Fruit fly (Drosophila melanogaster) whole organism, embryonic: Measurements from ENCODE around the gene SelG.

Source experiments
- ATbp ChIP-seq: fragments of 200-800 bp; sonication (Bioruptor generic); optimal IDR thresholded peaks from 2 replicates; lab custom pipeline; 2017; ENCODE audit warnings: missing biosample characterization, mild to moderate bottlenecking, missing genetic modification characterization, missing genetic modification reagents
- Asciz ChIP-seq: fragments of 200-800 bp; sonication (Bioruptor generic); optimal IDR thresholded peaks from 2 replicates; lab custom pipeline; 2017; ENCODE audit warnings: missing biosample characterization, mild to moderate bottlenecking, missing genetic modification characterization, missing genetic modification reagents
- Atf6 ChIP-seq: fragments of 200-800 bp; sonication (Bioruptor generic); IDR thresholded peaks from 2 replicates; pipeline ENCODE4 v1.3.6; 2022; ENCODE audit warnings: missing biosample characterization, missing genetic modification characterization
- C15 ChIP-seq: fragments of 200-800 bp; sonication (Bioruptor generic); IDR thresholded peaks from 3 replicates; pipeline ENCODE4 v1.3.6; 2022; ENCODE audit warnings: missing biosample characterization, missing genetic modification characterization
- CG10147 ChIP-seq: fragments of 200-800 bp; sonication (Bioruptor generic); optimal IDR thresholded peaks from 2 replicates; lab custom pipeline; 2019; ENCODE audit warnings: missing biosample characterization, mild to moderate bottlenecking, missing genetic modification characterization, moderate library complexity
- CG10431 ChIP-seq: fragments of 200-800 bp; sonication (Bioruptor generic); optimal IDR thresholded peaks from 3 replicates; lab custom pipeline; 2018; ENCODE audit warnings: missing biosample characterization, mild to moderate bottlenecking, missing genetic modification characterization
- CG11456 ChIP-seq: fragments of 200-800 bp; sonication (Bioruptor generic); IDR thresholded peaks from 3 replicates; pipeline ENCODE4 v1.3.6; 2022; ENCODE audit warnings: missing biosample characterization, missing genetic modification characterization
- CG11695 ChIP-seq: fragments of 200-800 bp; sonication (Bioruptor generic); IDR thresholded peaks from 3 replicates; pipeline ENCODE4 v1.3.6; 2022; ENCODE audit warnings: missing biosample characterization, missing genetic modification characterization
- CG12219 ChIP-seq: fragments of 200-800 bp; sonication (Bioruptor generic); optimal IDR thresholded peaks from 3 replicates; lab custom pipeline; 2018; ENCODE audit warnings: missing biosample characterization, mild to moderate bottlenecking, missing genetic modification characterization
- CG12659 ChIP-seq: fragments of 200-800 bp; sonication (Bioruptor generic); optimal IDR thresholded peaks from 3 replicates; lab custom pipeline; 2017; ENCODE audit warnings: mild to moderate bottlenecking, missing biosample characterization, missing genetic modification reagents, missing genetic modification characterization
- CG1529 ChIP-seq: fragments of 200-800 bp; sonication (Bioruptor generic); optimal IDR thresholded peaks from 3 replicates; lab custom pipeline; 2018; ENCODE audit warnings: missing biosample characterization, missing genetic modification characterization
- CG17568 ChIP-seq: fragments of 200-800 bp; sonication (Bioruptor generic); optimal IDR thresholded peaks from 2 replicates; lab custom pipeline; 2018; ENCODE audit warnings: missing biosample characterization, mild to moderate bottlenecking, missing genetic modification characterization, moderate library complexity
- CG1792 ChIP-seq: fragments of 200-800 bp; sonication (Bioruptor generic); optimal IDR thresholded peaks from 2 replicates; lab custom pipeline; 2016; ENCODE audit warnings: missing biosample characterization, missing genetic modification characterization
- CG2120 ChIP-seq: fragments of 200-800 bp; sonication (Bioruptor generic); optimal IDR thresholded peaks from 3 replicates; lab custom pipeline; 2016; ENCODE audit warnings: missing biosample characterization, missing genetic modification characterization
- CG2875 ChIP-seq: fragments of 200-800 bp; sonication (Bioruptor generic); optimal IDR thresholded peaks from 2 replicates; lab custom pipeline; 2017; ENCODE audit warnings: missing biosample characterization, mild to moderate bottlenecking, missing genetic modification characterization, missing genetic modification reagents
- CG31224 ChIP-seq: fragments of 200-800 bp; sonication (Bioruptor generic); IDR thresholded peaks from 2 replicates; pipeline ENCODE4 v1.3.6; 2022; ENCODE audit warnings: missing biosample characterization, missing genetic modification characterization
- CG32532 ChIP-seq: fragments of 200-800 bp; sonication (Bioruptor generic); IDR thresholded peaks from 2 replicates; pipeline ENCODE4 v1.3.6; 2022; ENCODE audit warnings: missing biosample characterization, missing genetic modification characterization
- CG3281 ChIP-seq: fragments of 200-800 bp; sonication (Bioruptor generic); optimal IDR thresholded peaks from 3 replicates; lab custom pipeline; 2017; ENCODE audit warnings: missing biosample characterization, mild to moderate bottlenecking, missing genetic modification characterization
- CG4404 ChIP-seq: fragments of 200-800 bp; sonication (Bioruptor generic); IDR thresholded peaks from 2 replicates; pipeline ENCODE4 v1.3.6; 2022; ENCODE audit warnings: missing biosample characterization, missing genetic modification characterization
- CG6254 ChIP-seq: fragments of 200-800 bp; sonication (Bioruptor generic); optimal IDR thresholded peaks from 3 replicates; lab custom pipeline; 2017; ENCODE audit warnings: mild to moderate bottlenecking, missing biosample characterization, missing genetic modification reagents, missing genetic modification characterization
- CG7786 ChIP-seq: fragments of 200-800 bp; sonication (Bioruptor generic); optimal IDR thresholded peaks from 2 replicates; lab custom pipeline; 2016; ENCODE audit warnings: missing biosample characterization, missing genetic modification characterization
- CG7963 ChIP-seq: fragments of 200-800 bp; sonication (Bioruptor generic); IDR thresholded peaks from 3 replicates; pipeline ENCODE4 v1.3.6; 2022; ENCODE audit warnings: missing biosample characterization, missing genetic modification characterization; ENCODE audit not compliant: partially characterized antibody
- CG8478 ChIP-seq: fragments of >200 bp; optimal IDR thresholded peaks from 2 replicates; lab custom pipeline; 2018
- CG9932 ChIP-seq: fragments of 200-800 bp; sonication (Bioruptor generic); IDR thresholded peaks from 2 replicates; pipeline ENCODE4 v1.3.6; 2022; ENCODE audit warnings: missing biosample characterization, missing genetic modification characterization
- Dref ChIP-seq: fragments of 200-800 bp; sonication (Bioruptor generic); IDR thresholded peaks from 2 replicates; pipeline ENCODE4 v1.3.6; 2022; ENCODE audit warnings: missing biosample characterization, missing genetic modification characterization
- Jarid2 ChIP-seq: fragments of 200-800 bp; sonication (Bioruptor generic); optimal IDR thresholded peaks from 3 replicates; lab custom pipeline; 2017; ENCODE audit warnings: mild to moderate bottlenecking, missing biosample characterization, missing genetic modification reagents, missing genetic modification characterization
- Mrtf ChIP-seq: fragments of 200-800 bp; sonication (Bioruptor generic); IDR thresholded peaks from 3 replicates; pipeline ENCODE4 v1.3.6; 2022; ENCODE audit warnings: missing biosample characterization, missing genetic modification characterization
- Pdp1 ChIP-seq, 2 experiments: fragments of 200-800 bp; sonication (Bioruptor generic); optimal IDR thresholded peaks; 3 replicates each; lab custom pipeline; 2016; ENCODE audit warnings: missing biosample characterization in 2 of 2, missing genetic modification characterization in 2 of 2, mild to moderate bottlenecking in 1 of 2, moderate library complexity in 1 of 2
- Ssrp ChIP-seq: fragments of 200-800 bp; sonication (Bioruptor generic); optimal IDR thresholded peaks from 2 replicates; lab custom pipeline; 2018; ENCODE audit warnings: missing biosample characterization, mild to moderate bottlenecking, missing genetic modification characterization, moderate library complexity
- Taf1 ChIP-seq: fragments of 200-800 bp; sonication (Bioruptor generic); IDR thresholded peaks from 2 replicates; pipeline ENCODE4 v1.3.6; 2022; ENCODE audit warnings: missing biosample characterization, missing genetic modification characterization
- Xbp1 ChIP-seq: fragments of 200-800 bp; sonication (Bioruptor generic); optimal IDR thresholded peaks from 3 replicates; lab custom pipeline; 2016; ENCODE audit warnings: missing biosample characterization, mild to moderate bottlenecking, missing genetic modification characterization
- Xrp1 ChIP-seq: fragments of 200-800 bp; sonication (Bioruptor generic); IDR thresholded peaks from 2 replicates; pipeline ENCODE4 v1.3.6; 2022; ENCODE audit warnings: missing biosample characterization, missing genetic modification characterization
- YL-1 ChIP-seq: fragments of 200-800 bp; sonication (Bioruptor generic); optimal IDR thresholded peaks from 3 replicates; lab custom pipeline; 2017; ENCODE audit warnings: missing biosample characterization, mild to moderate bottlenecking, missing genetic modification characterization
- cato ChIP-seq: fragments of 200-800 bp; sonication (Bioruptor generic); optimal IDR thresholded peaks from 2 replicates; lab custom pipeline; 2016; ENCODE audit warnings: missing biosample characterization, missing genetic modification characterization, borderline replicate concordance
- dm ChIP-seq: fragments of 200-800 bp; sonication (Bioruptor generic); optimal IDR thresholded peaks from 3 replicates; lab custom pipeline; 2016; ENCODE audit warnings: missing biosample characterization, missing genetic modification characterization
- dpn ChIP-seq, 2 experiments: fragments of 200-800 bp; sonication (Bioruptor generic); optimal IDR thresholded peaks; 3 replicates each; lab custom pipeline; 2016; ENCODE audit warnings: missing biosample characterization in 2 of 2, missing genetic modification characterization in 2 of 2
- emc ChIP-seq: fragments of 200-800 bp; sonication (Bioruptor generic); optimal IDR thresholded peaks from 2 replicates; lab custom pipeline; 2016; ENCODE audit warnings: missing biosample characterization, missing genetic modification characterization
- eve ChIP-seq, 2 experiments: fragments of >200 bp; optimal IDR thresholded peaks; 2 replicates each; lab custom pipeline; 2017; ENCODE audit warnings: missing biosample characterization in 2 of 2, missing genetic modification characterization in 2 of 2
- exex ChIP-seq: fragments of 200-800 bp; sonication (Bioruptor generic); optimal IDR thresholded peaks from 4 replicates; lab custom pipeline; 2018; ENCODE audit warnings: missing biosample characterization, mild to moderate bottlenecking, missing genetic modification characterization, moderate library complexity
- gce ChIP-seq: fragments of 200-800 bp; sonication (Bioruptor generic); IDR thresholded peaks from 3 replicates; pipeline ENCODE4 v1.3.6; 2022; ENCODE audit warnings: missing biosample characterization, missing genetic modification characterization
- gcm ChIP-seq: fragments of 200-800 bp; sonication (Bioruptor generic); optimal IDR thresholded peaks from 2 replicates; lab custom pipeline; 2019; ENCODE audit warnings: missing biosample characterization, mild to moderate bottlenecking, missing genetic modification characterization, moderate library complexity
- ken ChIP-seq: fragments of 200-800 bp; sonication (Bioruptor generic); IDR thresholded peaks from 3 replicates; pipeline ENCODE4 v1.3.6; 2022; ENCODE audit warnings: missing biosample characterization, missing genetic modification characterization
- lilli ChIP-seq: fragments of 200-800 bp; sonication (Bioruptor generic); optimal IDR thresholded peaks from 3 replicates; lab custom pipeline; 2016; ENCODE audit warnings: missing biosample characterization, missing genetic modification characterization
- mirr ChIP-seq: fragments of 200-800 bp; sonication (Bioruptor generic); optimal IDR thresholded peaks from 3 replicates; lab custom pipeline; 2018; ENCODE audit warnings: missing biosample characterization, mild to moderate bottlenecking, missing genetic modification characterization
- nmo ChIP-seq: fragments of 200-800 bp; sonication (Bioruptor generic); optimal IDR thresholded peaks from 2 replicates; lab custom pipeline; 2018; ENCODE audit warnings: missing biosample characterization, mild to moderate bottlenecking, missing genetic modification characterization, moderate library complexity
- otp ChIP-seq: fragments of 200-800 bp; sonication (Bioruptor generic); IDR thresholded peaks from 3 replicates; pipeline ENCODE4, ENCODE4 v1.3.6; 2022; ENCODE audit warnings: missing biosample characterization, missing genetic modification characterization
- prd ChIP-seq, 3 experiments: fragments of >200 bp in 2 of 3; fragments of 200-800 bp in 1 of 3; sonication (Bioruptor generic) in 1 of 3; optimal IDR thresholded peaks in 2 of 3; IDR thresholded peaks in 1 of 3; 2 replicates in 2 of 3; 3 replicates in 1 of 3; pipeline versions ENCODE4 v1.3.6 to Lab custom; 2017 to 2022; ENCODE audit warnings: missing biosample characterization in 1 of 3, missing genetic modification characterization in 1 of 3
- sens ChIP-seq: fragments of 200-800 bp; sonication (Bioruptor generic); peaks from one replicate; lab custom pipeline; 2016; ENCODE audit warnings: missing biosample characterization, missing genetic modification characterization
- slbo ChIP-seq: fragments of 200-800 bp; sonication (Bioruptor generic); IDR thresholded peaks from 2 replicates; pipeline ENCODE4 v1.3.6; 2022; ENCODE audit warnings: missing biosample characterization, missing genetic modification characterization
- vnd ChIP-seq: fragments of 200-800 bp; sonication (Bioruptor generic); IDR thresholded peaks from 3 replicates; pipeline ENCODE4 v1.3.6; 2022; ENCODE audit warnings: missing biosample characterization, missing genetic modification characterization; ENCODE audit not compliant: partially characterized antibody
- wdn ChIP-seq: fragments of 200-800 bp; sonication (Bioruptor generic); IDR thresholded peaks from 2 replicates; pipeline ENCODE4 v1.3.6; 2022; ENCODE audit warnings: missing biosample characterization, missing genetic modification characterization

Gene SelG

DNA sequence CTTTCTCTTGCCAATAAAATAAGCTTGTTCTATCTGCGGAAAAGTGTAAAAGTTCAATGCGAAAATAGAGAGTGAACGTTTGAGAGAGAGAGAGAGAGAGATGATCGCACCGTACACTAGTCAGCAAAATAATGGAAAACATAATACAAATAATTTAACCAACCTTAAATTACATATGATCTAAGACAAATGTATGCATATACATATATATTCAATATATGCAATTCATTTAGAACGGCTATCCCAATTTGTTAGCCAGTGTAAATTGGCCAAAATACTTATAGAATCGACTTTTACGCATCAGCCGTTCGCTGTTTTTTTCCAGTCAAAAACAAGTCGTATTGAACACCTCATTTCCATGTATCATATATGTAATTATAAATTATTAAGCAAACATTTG is 38.1 kb downstream of the SelG start (continued):
- TF ChIP-seq lilli (GFP tag; lab: Kevin White, UChicago) (no peak), CG2120 (GFP tag; lab: Kevin White, UChicago) (peak; percentile 60), sens (peak; percentile 89), CG1792 (GFP tag; lab: Kevin White, UChicago) (no peak), CG1529 (GFP tag; lab: Kevin White, UChicago) (no peak), YL-1 (no peak), slbo (GFP tag; lab: Robert Waterston, UW) (peak; percentile 79), cato (no peak), otp (0 out of 3 replicates have a peak, but pooled peaks have one; percentile 58), Xrp1 (peak; percentile 64; the same call in 1 of the 2 replicates), vnd (GFP tag; lab: Robert Waterston, UW) (no peak), CG8478 (no peak), ATbp (peak; percentile 34), Mrtf (peak; percentile 75), CG32532 (peak; percentile 88), CG2875 (no peak), C15 (GFP tag; lab: Robert Waterston, UW) (peak; percentile 44; the same call in 1 of the 3 replicates), Xbp1 (GFP tag; lab: Kevin White, UChicago) (peak; percentile 35), Asciz (GFP tag; lab: Kevin White, UChicago) (peak; percentile 8), CG31224 (peak; percentile 58), Pdp1 (GFP tag; optimal IDR thresholded peaks at IDR 0.05; lab: Kevin White, UChicago) (peak in 1 of 2 experiments; percentile 12), wdn (GFP tag; lab: Robert Waterston, UW) (0 out of 2 replicates have a peak, but pooled peaks have one; percentile 32), CG9932 (peak; percentile 74), CG11695 (GFP tag; lab: Robert Waterston, UW) (peak; percentile 66), CG3281 (GFP tag; lab: Kevin White, UChicago) (peak; percentile 60), dpn (GFP tag; optimal IDR thresholded peaks at IDR 0.05; lab: Kevin White, UChicago) (peak in 1 of 2 experiments; percentile 39), gcm (no peak), Jarid2 (GFP tag; lab: Kevin White, UChicago) (no peak), CG12659 (peak; percentile 25), CG4404 (GFP tag; lab: Robert Waterston, UW) (no peak), CG11456 (GFP tag; lab: Robert Waterston, UW) (peak; percentile 82), dm (no peak), exex (tag; lab: Kevin White, UChicago) (peak; percentile 6), CG10431 (GFP tag; lab: Kevin White, UChicago) (no peak), CG7786 (GFP tag; lab: Kevin White, UChicago) (no peak), eve (GFP tag; optimal IDR thresholded peaks at IDR 0.05; lab: Kevin White, UChicago) (no peak), Ssrp (tag; lab: Kevin White, UChicago) (no peak), Atf6 (GFP tag; lab: Robert Waterston, UW) (peak; percentile 73), Taf1 (GFP tag; lab: Robert Waterston, UW) (peak; percentile 64), CG12219 (GFP tag; lab: Kevin White, UChicago) (peak; percentile 28), CG17568 (no peak), prd (optimal IDR thresholded peaks at IDR 0.05; lab: Kevin White, UChicago) (no peak), prd (GFP tag; IDR thresholded peaks at IDR 0.05; lab: Robert Waterston, UW) (no peak; the same call in 1 of the 3 replicates), CG10147 (peak; percentile 30), CG6254 (GFP tag; lab: Kevin White, UChicago) (no peak), Dref (no peak), ken (GFP tag; lab: Robert Waterston, UW) (peak; percentile 70; the same call in 2 of the 3 replicates), mirr (GFP tag; lab: Kevin White, UChicago) (no peak), emc (no peak), nmo (GFP tag; lab: Kevin White, UChicago) (peak; percentile 48), CG7963 (GFP tag; lab: Robert Waterston, UW) (no peak), gce (GFP tag; lab: Robert Waterston, UW) (peak; percentile 75; the same call in 1 of the 3 replicates)
